Worm (Caenorhabditis elegans): Measurements from ENCODE around the gene iff-1.

ce11 chrIII:9757414-9757813, 10.4 kb upstream of the iff-1 start, which contains the start of gene vps-53:
- TF ChIP-seq nfya-1 (tag; optimal IDR thresholded peaks at IDR 0.05): no peak
- TF ChIP-seq dve-1 (tag; optimal IDR thresholded peaks at IDR 0.05): no peak
- no peak for TF ChIP-seq ama-1 (optimal IDR thresholded peaks at IDR 0.05)
- TF ChIP-seq F13H6.1 (tag; optimal IDR thresholded peaks at IDR 0.05): no peak
- no peak for TF ChIP-seq C38D4.7 (GFP tag; optimal IDR thresholded peaks at IDR 0.05)
- TF ChIP-seq fkh-10 (GFP tag; optimal IDR thresholded peaks at IDR 0.05): no peak
- no peak for TF ChIP-seq ceh-31 (tag; optimal IDR thresholded peaks at IDR 0.05)
- no peak for TF ChIP-seq ceh-48 (tag; optimal IDR thresholded peaks at IDR 0.05)
- TF ChIP-seq nhr-11 (tag; optimal IDR thresholded peaks at IDR 0.05): no peak
- no peak for TF ChIP-seq elt-4 (tag; optimal IDR thresholded peaks at IDR 0.05)
- no peak for TF ChIP-seq odd-2 (tag; optimal IDR thresholded peaks at IDR 0.05)
- TF ChIP-seq ahr-1 (tag; optimal IDR thresholded peaks at IDR 0.05): no peak
